Worm (Caenorhabditis elegans): ENCODE measurements around the gene B0250.5.
"Not testable (repeated sequence)": the region's sequence is repeated elsewhere in the genome, so short reads cannot be mapped to it uniquely, and the experiment has no call there.

- TF ChIP-seq sox-4 (tag; optimal IDR thresholded peaks at IDR 0.05); ama-1 (optimal IDR thresholded peaks at IDR 0.05); elt-4 (tag; optimal IDR thresholded peaks at IDR 0.05); ceh-18 (tag; optimal IDR thresholded peaks at IDR 0.05); unc-86 (tag; optimal IDR thresholded peaks at IDR 0.05); fkh-10 (GFP tag; optimal IDR thresholded peaks at IDR 0.05); pat-9 (tag; optimal IDR thresholded peaks at IDR 0.05); ceh-14 (tag; optimal IDR thresholded peaks at IDR 0.05): not testable (repeated sequence)
Measured at ce11 chrV:20513661-20514060, 19.9 kb downstream of the B0250.5 start, which contains the start of gene Y38H6C.8.

Measured in whole organism, late embryonic.